Fruit fly (Drosophila melanogaster) whole organism, prepupa: ENCODE data around the gene shep.

Experiments used
- CG3919 ChIP-seq: fragments of 200-800 bp; sonication (Bioruptor generic); optimal IDR thresholded peaks from 3 replicates; lab custom pipeline; 2016; ENCODE audit warnings: missing biosample characterization, missing genetic modification characterization
- CG9139 ChIP-seq: fragments of 200-800 bp; sonication (Bioruptor generic); optimal IDR thresholded peaks from 3 replicates; lab custom pipeline; 2017; ENCODE audit warnings: missing biosample characterization, mild to moderate bottlenecking, missing genetic modification characterization
- dac ChIP-seq: fragments of 200-800 bp; sonication (Bioruptor generic); optimal IDR thresholded peaks from 2 replicates; lab custom pipeline; 2017; ENCODE audit warnings: missing biosample characterization, mild to moderate bottlenecking, missing genetic modification characterization
- eg ChIP-seq: fragments of 200-800 bp; sonication (Bioruptor generic); IDR thresholded peaks from 3 replicates; pipeline ENCODE4 v1.3.6; 2022; ENCODE audit warnings: missing biosample characterization, missing genetic modification characterization

DNA sequence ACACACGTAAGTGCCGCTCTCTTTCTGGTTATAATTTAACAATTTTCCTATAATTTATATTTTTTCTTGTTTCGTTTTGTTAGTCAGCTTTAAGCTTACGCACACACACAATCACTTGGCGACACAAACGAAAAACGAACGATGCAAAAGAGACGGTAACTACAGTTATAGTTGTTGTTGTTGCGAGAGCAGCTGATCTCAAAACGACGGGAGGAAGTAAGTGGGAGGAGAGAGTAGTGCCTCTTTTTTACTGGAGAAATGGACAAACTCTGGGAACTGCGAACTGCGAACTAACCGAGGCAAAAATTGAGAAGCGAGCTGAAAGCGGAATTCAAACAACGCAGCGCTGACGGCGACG lies 93.3 kb downstream of the shep start:
- TF ChIP-seq CG9139 (GFP tag; lab: Kevin White, UChicago) (no peak), dac (GFP tag; lab: Kevin White, UChicago) (no peak), eg (GFP tag; lab: Robert Waterston, UW) (0 out of 3 replicates have a peak, but pooled peaks have one; percentile 7), CG3919 (GFP tag; lab: Kevin White, UChicago) (peak; percentile 8)
